Worm (Caenorhabditis elegans) whole organism, mixed stage, embryonic: ENCODE measurements around the gene his-5.
A peak's percentile ranks its signal among the peaks of the same experiment; 100 is the strongest.
"Not testable (repeated sequence)": the region's sequence is repeated elsewhere in the genome, so short reads cannot be mapped to it uniquely, and the experiment has no call there.

Source experiments
- M03D4.4 ChIP-seq: sonication (generic microtip); optimal IDR thresholded peaks from 2 replicates; lab custom pipeline; 2017; ENCODE audit warnings: mild to moderate bottlenecking, missing genetic modification characterization, missing compliant biosample characterization
- bed-3 ChIP-seq: fragments of 200-800 bp; sonication (Bioruptor generic); optimal IDR thresholded peaks from 3 replicates; lab custom pipeline; 2018; ENCODE audit warnings: mild to moderate bottlenecking, missing genetic modification characterization, moderate library complexity, missing compliant biosample characterization
- blmp-1 ChIP-seq: fragments of 150-350 bp; optimal IDR thresholded peaks from 2 replicates; lab custom pipeline; 2014; ENCODE audit warnings: missing biosample characterization, missing genetic modification characterization
- ceh-39 ChIP-seq: fragments of 150-350 bp; optimal IDR thresholded peaks from 2 replicates; lab custom pipeline; 2014; ENCODE audit warnings: missing biosample characterization, missing genetic modification characterization
- ceh-43 ChIP-seq: fragments of 200-800 bp; sonication (Bioruptor generic); optimal IDR thresholded peaks from 2 replicates; lab custom pipeline; 2018; ENCODE audit warnings: mild to moderate bottlenecking, missing genetic modification characterization, moderate library complexity, missing compliant biosample characterization
- ceh-83 ChIP-seq: fragments of 200-800 bp; sonication (Bioruptor generic); optimal IDR thresholded peaks from 2 replicates; lab custom pipeline; 2018; ENCODE audit warnings: mild to moderate bottlenecking, missing genetic modification characterization, missing compliant biosample characterization
- cnd-1 ChIP-seq: fragments of 200-800 bp; sonication (Bioruptor generic); optimal IDR thresholded peaks from 2 replicates; lab custom pipeline; 2018; ENCODE audit warnings: mild to moderate bottlenecking, missing genetic modification characterization, missing compliant biosample characterization
- drap-1 ChIP-seq: fragments of 200-800 bp; sonication (Bioruptor generic); optimal IDR thresholded peaks from 3 replicates; lab custom pipeline; 2018; ENCODE audit warnings: mild to moderate bottlenecking, missing genetic modification characterization, missing compliant biosample characterization
- elt-1 ChIP-seq: sonication (generic microtip); optimal IDR thresholded peaks from 2 replicates; lab custom pipeline; 2017; ENCODE audit warnings: missing genetic modification characterization, mild to moderate bottlenecking, missing compliant biosample characterization, antibody characterized with exemption, moderate library complexity, borderline replicate concordance; ENCODE audit not compliant: insufficient read depth
- elt-3 ChIP-seq: fragments of 150-350 bp; optimal IDR thresholded peaks from 2 replicates; lab custom pipeline; 2014; ENCODE audit warnings: missing biosample characterization, missing genetic modification characterization
- ham-2 ChIP-seq: fragments of 200-800 bp; sonication (Bioruptor generic); optimal IDR thresholded peaks from 2 replicates; lab custom pipeline; 2018; ENCODE audit warnings: mild to moderate bottlenecking, missing genetic modification characterization, missing compliant biosample characterization
- hlh-1 ChIP-seq: fragments of 150-350 bp; optimal IDR thresholded peaks from 2 replicates; lab custom pipeline; 2014; ENCODE audit warnings: missing biosample characterization, missing genetic modification reagents, missing genetic modification characterization
- lin-32 ChIP-seq: fragments of 200-800 bp; sonication (Bioruptor generic); optimal IDR thresholded peaks from 2 replicates; lab custom pipeline; 2018; ENCODE audit warnings: mild to moderate bottlenecking, missing genetic modification characterization, missing compliant biosample characterization
- lsy-2 ChIP-seq: fragments of 150-350 bp; optimal IDR thresholded peaks from 2 replicates; lab custom pipeline; 2014; ENCODE audit warnings: missing biosample characterization, missing genetic modification characterization
- mab-5 ChIP-seq: fragments of 150-350 bp; optimal IDR thresholded peaks from 2 replicates; lab custom pipeline; 2014; ENCODE audit warnings: missing biosample characterization, missing genetic modification characterization
- mep-1 ChIP-seq: fragments of 150-350 bp; optimal IDR thresholded peaks from 2 replicates; lab custom pipeline; 2017; ENCODE audit warnings: missing biosample characterization, missing genetic modification reagents, missing genetic modification characterization, inconsistent platforms
- mls-2 ChIP-seq: sonication (generic microtip); optimal IDR thresholded peaks from 2 replicates; lab custom pipeline; 2016; ENCODE audit warnings: mild to moderate bottlenecking, missing genetic modification characterization, moderate library complexity, missing compliant biosample characterization
- nhr-2 ChIP-seq: fragments of 150-350 bp; optimal IDR thresholded peaks from 2 replicates; lab custom pipeline; 2014; ENCODE audit warnings: missing biosample characterization, missing genetic modification characterization
- nhr-237 ChIP-seq: fragments of 150-350 bp; optimal IDR thresholded peaks from 2 replicates; lab custom pipeline; 2014; ENCODE audit warnings: missing biosample characterization, missing genetic modification characterization
- nhr-28 ChIP-seq: fragments of 150-350 bp; optimal IDR thresholded peaks from 2 replicates; lab custom pipeline; 2014; ENCODE audit warnings: missing biosample characterization, missing genetic modification characterization
- nhr-76 ChIP-seq: sonication (generic microtip); optimal IDR thresholded peaks from 2 replicates; lab custom pipeline; 2017; ENCODE audit warnings: missing biosample characterization, missing genetic modification characterization
- snpc-4 ChIP-seq: fragments of 150-350 bp; optimal IDR thresholded peaks from 2 replicates; lab custom pipeline; 2014; ENCODE audit warnings: missing biosample characterization, missing genetic modification characterization
- sptf-1 ChIP-seq: sonication (generic microtip); optimal IDR thresholded peaks from 2 replicates; lab custom pipeline; 2017; ENCODE audit warnings: mild to moderate bottlenecking, missing genetic modification characterization, moderate library complexity, missing compliant biosample characterization
- tbx-8 ChIP-seq: fragments of 200-800 bp; sonication (Bioruptor generic); optimal IDR thresholded peaks from 2 replicates; lab custom pipeline; 2018; ENCODE audit warnings: mild to moderate bottlenecking, missing genetic modification characterization, moderate library complexity, missing compliant biosample characterization
- unc-39 ChIP-seq: fragments of 150-350 bp; optimal IDR thresholded peaks from 2 replicates; lab custom pipeline; 2014; ENCODE audit warnings: missing biosample characterization, missing genetic modification characterization
- zip-8 ChIP-seq: fragments of 150-350 bp; optimal IDR thresholded peaks from 2 replicates; lab custom pipeline; 2014; ENCODE audit warnings: missing biosample characterization, missing genetic modification characterization
- ztf-11 ChIP-seq: fragments of 150-350 bp; optimal IDR thresholded peaks from 2 replicates; lab custom pipeline; 2014; ENCODE audit warnings: missing biosample characterization, missing genetic modification characterization

his-5 gene

DNA sequence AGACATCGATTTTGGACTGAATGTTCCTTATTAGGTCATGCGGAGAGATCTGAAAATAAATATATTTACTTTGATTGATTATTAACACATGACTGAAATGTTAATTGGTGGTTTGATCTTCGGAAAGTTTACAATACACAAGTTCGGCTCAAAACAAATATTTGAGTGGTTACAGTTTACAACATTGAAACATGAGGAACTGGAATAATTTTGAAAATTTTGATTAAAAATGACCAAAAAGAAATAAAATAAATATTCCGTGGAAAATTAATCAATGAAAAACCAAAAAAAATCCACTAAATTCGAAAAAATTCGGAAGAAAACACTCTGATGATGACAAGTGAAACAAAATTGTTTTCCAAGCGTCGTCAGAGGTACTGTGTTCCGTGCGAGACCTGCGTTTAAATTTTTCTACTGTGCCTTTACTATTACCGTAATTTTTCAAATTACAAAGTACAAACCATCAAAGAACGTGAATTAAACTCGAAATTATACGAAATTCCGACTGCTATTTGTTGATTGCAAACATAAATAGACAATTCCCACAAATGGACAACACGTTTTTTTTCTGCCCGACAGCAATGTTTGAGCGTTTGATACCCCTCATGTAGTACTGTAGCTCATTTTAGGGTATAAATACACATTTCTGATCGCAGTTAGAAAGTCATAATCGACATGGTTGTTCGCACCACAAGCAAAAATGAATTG is 14.0 kb upstream of the his-5 start, which contains the start of the genes F45F2.11 and otpl-7:
TSS of gene F45F2.11 (minus strand) at position 51 of the 708 bp plus-strand sequence.
TSS of gene otpl-7 (plus strand) at position 658 of the 708 bp plus-strand sequence.
- TF ChIP-seq ceh-43 (GFP tag; lab: Kevin White, UChicago) (no peak), tbx-8 (GFP tag; lab: Kevin White, UChicago) (no peak), blmp-1 (tag; lab: Kevin White, UChicago) (no peak), lsy-2 (no peak), ham-2 (GFP tag; lab: Kevin White, UChicago) (no peak), nhr-2 (tag; lab: Kevin White, UChicago) (no peak), ztf-11 (tag; lab: Kevin White, UChicago) (no peak), M03D4.4 (no peak), mls-2 (tag; lab: Kevin White, UChicago) (no peak), ceh-83 (GFP tag; lab: Kevin White, UChicago) (no peak), unc-39 (tag; lab: Kevin White, UChicago) (no peak), zip-8 (no peak), elt-1 (no peak), mep-1 (tag; lab: Kevin White, UChicago) (no peak), nhr-76 (no peak), nhr-237 (tag; lab: Kevin White, UChicago) (no peak)

DNA sequence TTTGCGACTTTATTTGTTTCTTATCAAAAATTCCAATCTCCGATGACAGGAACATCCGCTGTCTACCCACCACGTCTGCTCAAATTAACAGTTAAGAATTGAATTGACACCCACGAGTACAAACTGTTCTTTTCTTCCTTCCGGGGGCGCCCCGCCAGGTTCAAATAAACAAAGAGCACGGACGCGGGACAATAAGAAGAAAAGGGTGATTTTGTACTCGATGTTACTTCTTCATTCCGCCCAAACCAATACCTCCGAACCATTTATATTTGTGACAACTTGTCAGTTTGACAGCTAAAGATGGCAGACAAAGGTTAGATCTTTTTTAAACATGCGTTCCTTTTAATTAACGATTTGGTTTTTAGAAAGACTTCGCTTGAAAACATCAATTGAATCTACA is 9.2 kb upstream of the his-5 start, which contains the start of gene otpl-6:
TSS of gene otpl-6 (plus strand) at position 301 of the 400 bp plus-strand sequence.
- TF ChIP-seq nhr-237 (tag; lab: Kevin White, UChicago) (no peak), mab-5 (tag; lab: Kevin White, UChicago) (no peak), bed-3 (GFP tag; lab: Kevin White, UChicago) (no peak), nhr-76 (no peak), nhr-28 (tag; lab: Kevin White, UChicago) (no peak), ztf-11 (tag; lab: Kevin White, UChicago) (no peak), lin-32 (no peak)

ce11 chrV:8529219-8529618 is 5.8 kb upstream of the his-5 start, which contains the start of gene otpl-5:
Gene otpl-5 (plus strand): TSS chrV:8529519.
- no peak for TF ChIP-seq zip-8
- TF ChIP-seq ceh-43 (GFP tag; lab: Kevin White, UChicago) = no peak
- no peak for TF ChIP-seq nhr-2 (tag; lab: Kevin White, UChicago)
- TF ChIP-seq sptf-1 (tag; lab: Kevin White, UChicago) = no peak

ce11 chrV:8533067-8533466 is 1.9 kb upstream of the his-5 start, which contains the start of the genes his-8 and his-7:
Gene his-8 (minus strand): TSS chrV:8533086.
Gene his-7 (plus strand): TSS chrV:8533379.
- TF ChIP-seq elt-1; hlh-1 (tag; lab: Kevin White, UChicago); tbx-8 (GFP tag; lab: Kevin White, UChicago): not testable (repeated sequence)

DNA sequence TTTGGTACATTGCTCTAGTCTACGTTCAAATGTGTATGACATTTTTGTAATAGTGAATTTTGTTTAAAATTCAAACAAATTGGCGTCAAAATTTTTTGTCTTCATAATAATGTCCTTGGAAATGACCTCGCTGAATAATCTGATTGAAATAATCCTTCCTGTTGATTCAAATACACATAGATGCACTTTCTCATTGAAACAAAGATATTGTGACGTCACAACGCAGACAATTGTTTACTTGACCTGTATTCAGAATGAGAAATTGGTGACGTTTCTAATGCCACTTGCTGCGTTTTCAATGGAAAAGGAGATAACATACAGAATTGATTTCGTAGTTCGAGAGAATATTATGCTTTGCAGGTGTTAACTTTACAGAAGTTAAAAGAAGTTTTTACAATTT is 1.1 kb upstream of the his-5 start:
- TF ChIP-seq nhr-2 (tag; lab: Kevin White, UChicago) (no peak), zip-8 (peak; percentile 70), ham-2 (GFP tag; lab: Kevin White, UChicago) (no peak)
- TF ChIP-seq, all 35 proteins: peak for 1

- TF ChIP-seq unc-39 (tag; lab: Kevin White, UChicago) = no peak
- TF ChIP-seq drap-1 = no peak
- no peak for TF ChIP-seq zip-8
These were observed 1.2 kb downstream of the his-5 start, which contains the start of gene his-39 for ce11 chrV:8536213-8536612. Gene his-39 (plus strand): TSS chrV:8536513.

- TF ChIP-seq elt-3 (tag; lab: Kevin White, UChicago) (no peak), elt-1 (no peak), hlh-1 (tag; lab: Kevin White, UChicago) (no peak), snpc-4 (tag; lab: Kevin White, UChicago) (no peak), tbx-8 (GFP tag; lab: Kevin White, UChicago) (no peak), ceh-39 (no peak), cnd-1 (no peak), ceh-43 (GFP tag; lab: Kevin White, UChicago) (no peak), unc-39 (tag; lab: Kevin White, UChicago) (no peak), ztf-11 (tag; lab: Kevin White, UChicago) (no peak), nhr-76 (no peak)
These were observed 2.0 kb downstream of the his-5 start, which contains the start of gene otpl-4 for ce11 chrV:8537031-8537430. Gene otpl-4 (plus strand): TSS chrV:8537331.
